Worm (Caenorhabditis elegans) whole organism, late embryonic: ENCODE data around the gene ZK177.11.

Source experiments
- F13H6.1 ChIP-seq: sonication (generic microtip); optimal IDR thresholded peaks from 2 replicates; lab custom pipeline; 2016; ENCODE audit warnings: missing genetic modification characterization, missing compliant biosample characterization
- K02D7.2 ChIP-seq: sonication (generic microtip); optimal IDR thresholded peaks from 2 replicates; lab custom pipeline; 2017; ENCODE audit warnings: mild to moderate bottlenecking, missing genetic modification characterization, missing compliant biosample characterization
- K09A11.1 ChIP-seq: sonication (generic microtip); optimal IDR thresholded peaks from 2 replicates; lab custom pipeline; 2017; ENCODE audit warnings: antibody characterized with exemption, mild to moderate bottlenecking, missing genetic modification characterization, missing compliant biosample characterization; ENCODE audit not compliant: insufficient read depth
- ahr-1 ChIP-seq: sonication (generic microtip); optimal IDR thresholded peaks from 2 replicates; lab custom pipeline; 2016; ENCODE audit warnings: missing genetic modification characterization, missing compliant biosample characterization
- ama-1 ChIP-seq: fragments of 150-350 bp; optimal IDR thresholded peaks from 2 replicates; lab custom pipeline; 2014
- ceh-2 ChIP-seq: sonication (generic microtip); optimal IDR thresholded peaks from 2 replicates; lab custom pipeline; 2016; ENCODE audit warnings: missing genotype, missing genetic modification characterization, missing compliant biosample characterization
- ceh-24 ChIP-seq: sonication (generic microtip); optimal IDR thresholded peaks from 2 replicates; lab custom pipeline; 2016; ENCODE audit warnings: mild to moderate bottlenecking, missing genetic modification characterization, missing compliant biosample characterization
- ceh-31 ChIP-seq: sonication (generic microtip); optimal IDR thresholded peaks from 2 replicates; lab custom pipeline; 2016; ENCODE audit warnings: missing genetic modification characterization, missing compliant biosample characterization
- ceh-45 ChIP-seq: fragments of 200-800 bp; sonication (Bioruptor generic); IDR thresholded peaks from 2 replicates; pipeline ENCODE4 v1.3.6; 2022; ENCODE audit warnings: missing genetic modification reagents, missing genetic modification characterization, missing compliant biosample characterization
- ceh-9 ChIP-seq: sonication (generic microtip); optimal IDR thresholded peaks from 2 replicates; lab custom pipeline; 2016; ENCODE audit warnings: mild to moderate bottlenecking, missing genetic modification characterization, inconsistent platforms, missing compliant biosample characterization
- che-1 ChIP-seq: sonication (generic microtip); optimal IDR thresholded peaks from 2 replicates; lab custom pipeline; 2016; ENCODE audit warnings: mild to moderate bottlenecking, missing genetic modification characterization, missing compliant biosample characterization
- elt-4 ChIP-seq: sonication (generic microtip); optimal IDR thresholded peaks from 2 replicates; lab custom pipeline; 2016; ENCODE audit warnings: missing genetic modification characterization, missing compliant biosample characterization
- eyg-1 ChIP-seq: sonication (generic microtip); optimal IDR thresholded peaks from 2 replicates; lab custom pipeline; 2016; ENCODE audit warnings: missing genotype, missing genetic modification characterization, missing compliant biosample characterization
- fkh-6 ChIP-seq: sonication (generic microtip); optimal IDR thresholded peaks from 2 replicates; lab custom pipeline; 2016; ENCODE audit warnings: missing genetic modification characterization, missing compliant biosample characterization
- hlh-6 ChIP-seq: sonication (generic microtip); optimal IDR thresholded peaks from 2 replicates; lab custom pipeline; 2016; ENCODE audit warnings: missing genotype, missing genetic modification characterization, missing compliant biosample characterization
- lim-6 ChIP-seq: sonication (generic microtip); optimal IDR thresholded peaks from 2 replicates; lab custom pipeline; 2016; ENCODE audit warnings: missing genetic modification characterization, missing compliant biosample characterization
- lin-11 ChIP-seq: fragments of 200-800 bp; sonication (Bioruptor generic); optimal IDR thresholded peaks from 2 replicates; lab custom pipeline; 2018; ENCODE audit warnings: mild to moderate bottlenecking, missing genetic modification characterization, missing compliant biosample characterization
- madf-2 ChIP-seq: sonication (generic microtip); optimal IDR thresholded peaks from 2 replicates; lab custom pipeline; 2017; ENCODE audit warnings: missing genetic modification characterization, missing compliant biosample characterization
- nfya-1 ChIP-seq: sonication (generic microtip); optimal IDR thresholded peaks from 2 replicates; lab custom pipeline; 2017; ENCODE audit warnings: missing genetic modification characterization, mild to moderate bottlenecking, missing compliant biosample characterization, antibody characterized with exemption, moderate library complexity
- nhr-11 ChIP-seq: fragments of 150-350 bp; optimal IDR thresholded peaks from 2 replicates; lab custom pipeline; 2014; ENCODE audit warnings: missing biosample characterization, missing genetic modification characterization
- npax-4 ChIP-seq: sonication (generic microtip); optimal IDR thresholded peaks from 2 replicates; lab custom pipeline; 2016; ENCODE audit warnings: missing genetic modification characterization, missing compliant biosample characterization
- pat-9 ChIP-seq: fragments of 200-800 bp; sonication (Bioruptor generic); optimal IDR thresholded peaks from 2 replicates; lab custom pipeline; 2018; ENCODE audit warnings: mild to moderate bottlenecking, missing genetic modification characterization, moderate library complexity, missing compliant biosample characterization
- pha-4 ChIP-seq: fragments of 150-350 bp; optimal IDR thresholded peaks from 2 replicates; lab custom pipeline; 2018; ENCODE audit warnings: missing biosample characterization, missing genetic modification reagents, missing genetic modification characterization
- pqm-1 ChIP-seq: sonication (generic microtip); optimal IDR thresholded peaks from 2 replicates; lab custom pipeline; 2016; ENCODE audit warnings: missing genetic modification characterization, missing compliant biosample characterization
- pros-1 ChIP-seq: fragments of 150-350 bp; optimal IDR thresholded peaks from 2 replicates; lab custom pipeline; 2014; ENCODE audit warnings: missing biosample characterization, missing genetic modification reagents, missing genetic modification characterization
- ref-2 ChIP-seq: sonication (generic microtip); optimal IDR thresholded peaks from 2 replicates; lab custom pipeline; 2016; ENCODE audit warnings: missing genetic modification characterization, missing compliant biosample characterization
- sdc-2 ChIP-seq: sonication (generic microtip); optimal IDR thresholded peaks from 2 replicates; lab custom pipeline; 2016; ENCODE audit warnings: missing genotype, missing genetic modification characterization, missing compliant biosample characterization
- sox-4 ChIP-seq: sonication (generic microtip); optimal IDR thresholded peaks from 2 replicates; lab custom pipeline; 2017; ENCODE audit warnings: mild to moderate bottlenecking, missing genetic modification characterization, inconsistent platforms, missing compliant biosample characterization
- syd-9 ChIP-seq: sonication (generic microtip); optimal IDR thresholded peaks from 2 replicates; lab custom pipeline; 2016; ENCODE audit warnings: mild to moderate bottlenecking, missing genetic modification characterization, moderate library complexity, missing compliant biosample characterization
- tbx-2 ChIP-seq: sonication (generic microtip); optimal IDR thresholded peaks from 2 replicates; lab custom pipeline; 2016; ENCODE audit warnings: missing genetic modification characterization, missing compliant biosample characterization
- tbx-7 ChIP-seq: sonication (generic microtip); optimal IDR thresholded peaks from 2 replicates; lab custom pipeline; 2016; ENCODE audit warnings: missing genotype, missing genetic modification characterization, missing compliant biosample characterization
- ttx-3 ChIP-seq: sonication (generic microtip); optimal IDR thresholded peaks from 2 replicates; lab custom pipeline; 2016; ENCODE audit warnings: missing genetic modification reagents, missing genetic modification characterization, missing compliant biosample characterization
- unc-3 ChIP-seq, 2 experiments: fragments of 200-800 bp in 1 of 2; sonication (Bioruptor generic) in 1 of 2; sonication (generic microtip) in 1 of 2; conservative IDR thresholded peaks in 1 of 2; optimal IDR thresholded peaks in 1 of 2; 2 replicates each; pipeline versions ENCODE4 v1.3.6 to Lab custom; 2016 to 2022; ENCODE audit warnings: missing compliant biosample characterization in 2 of 2, missing genetic modification characterization in 2 of 2, missing genetic modification reagents in 1 of 2
- unc-55 ChIP-seq: sonication (generic microtip); optimal IDR thresholded peaks from 2 replicates; lab custom pipeline; 2017; ENCODE audit warnings: missing biosample characterization, missing genetic modification reagents, missing genetic modification characterization
- unc-86 ChIP-seq: sonication (generic microtip); optimal IDR thresholded peaks from 2 replicates; lab custom pipeline; 2016; ENCODE audit warnings: missing genetic modification characterization, missing compliant biosample characterization
- ztf-16 ChIP-seq: sonication (generic microtip); optimal IDR thresholded peaks from 2 replicates; lab custom pipeline; 2017; ENCODE audit warnings: missing genetic modification characterization, missing compliant biosample characterization

Gene ZK177.11

DNA sequence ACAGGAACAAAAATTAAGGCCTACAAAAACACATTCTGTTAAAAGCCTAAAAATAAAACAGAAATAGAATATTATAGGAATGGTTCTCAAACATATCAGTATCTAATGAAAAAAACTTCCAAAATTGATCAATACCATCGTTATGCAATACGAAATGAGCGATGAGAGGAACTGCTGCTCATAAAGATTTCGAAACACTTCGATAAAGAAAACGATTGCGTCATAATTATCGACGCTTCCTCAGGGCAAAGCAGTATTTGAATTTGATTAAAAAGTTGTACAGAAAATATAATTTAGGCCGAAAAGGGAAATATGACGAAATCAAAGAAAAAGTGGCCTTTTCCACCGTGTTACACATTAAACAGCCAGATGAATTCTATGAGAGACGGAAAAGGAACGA lies 4.7 kb upstream of the ZK177.11 start:
- TF ChIP-seq pros-1 (tag; lab: Kevin White, UChicago) (no peak), syd-9 (no peak), tbx-7 (tag; lab: Kevin White, UChicago) (no peak), nhr-11 (tag; lab: Kevin White, UChicago) (no peak), fkh-6 (no peak), sdc-2 (no peak), ceh-24 (no peak), pqm-1 (no peak), elt-4 (tag; lab: Kevin White, UChicago) (no peak), ztf-16 (no peak), lin-11 (tag; lab: Kevin White, UChicago) (no peak), nfya-1 (no peak)

DNA sequence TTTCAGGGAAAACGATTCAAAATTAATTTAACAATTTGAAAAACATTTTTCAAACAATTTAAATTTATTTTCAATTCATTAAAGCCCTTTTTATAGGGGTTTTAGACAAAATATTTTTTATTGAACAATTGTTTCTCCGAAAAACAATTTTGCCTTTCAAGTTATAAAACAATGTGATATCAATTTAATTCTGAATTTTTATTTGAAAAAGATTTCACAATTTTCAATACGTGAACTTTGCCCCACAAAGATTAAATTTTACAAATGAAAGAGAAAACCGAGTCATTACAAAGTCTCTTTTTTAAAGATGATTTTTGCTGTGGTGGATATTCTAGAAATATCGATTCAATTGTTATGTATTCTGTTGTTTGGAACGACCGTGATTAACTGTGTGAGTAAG lies 3.8 kb upstream of the ZK177.11 start, which contains the start of gene ZK177.2:
Gene ZK177.2, plus strand, starts transcription at position 301 of the 400 bp plus-strand sequence.
- TF ChIP-seq unc-86 (tag; lab: Kevin White, UChicago) (no peak), eyg-1 (tag; lab: Kevin White, UChicago) (no peak), hlh-6 (tag; lab: Kevin White, UChicago) (no peak), K09A11.1 (tag; lab: Kevin White, UChicago) (no peak), madf-2 (tag; lab: Kevin White, UChicago) (no peak), ttx-3 (tag; lab: Kevin White, UChicago) (no peak), sdc-2 (no peak), pha-4 (tag; lab: Kevin White, UChicago) (no peak), K02D7.2 (tag; lab: Kevin White, UChicago) (no peak), tbx-2 (tag; lab: Kevin White, UChicago) (no peak), ztf-16 (no peak), npax-4 (tag; lab: Kevin White, UChicago) (no peak), unc-55 (GFP tag; lab: Kevin White, UChicago) (no peak), ceh-9 (tag; lab: Kevin White, UChicago) (no peak), ref-2 (tag; lab: Kevin White, UChicago) (no peak), sox-4 (tag; lab: Kevin White, UChicago) (no peak), lim-6 (no peak)

DNA sequence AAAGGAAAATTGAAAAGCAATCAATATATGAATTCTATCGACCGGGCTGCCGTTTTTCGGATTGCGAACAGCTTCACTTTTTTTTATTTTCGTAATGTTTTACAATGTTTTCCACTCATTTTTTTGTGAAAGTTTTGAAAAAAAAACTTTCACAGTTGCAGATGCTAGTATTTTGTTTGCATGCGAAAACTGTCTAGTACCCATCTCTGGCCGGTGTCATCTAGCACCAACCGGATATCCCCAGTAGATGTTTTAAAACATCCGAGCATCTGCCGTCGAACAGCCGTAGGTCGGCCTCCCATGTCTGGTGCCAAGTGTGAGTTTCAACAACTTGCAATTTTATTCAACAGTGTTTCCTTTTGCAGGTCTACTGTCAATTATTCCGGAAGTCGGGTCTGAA lies 1.3 kb upstream of the ZK177.11 start, which contains the start of gene ZK177.12:
Gene ZK177.12, plus strand, starts transcription at position 301 of the 400 bp plus-strand sequence.
- no peak for TF ChIP-seq che-1 (tag; lab: Kevin White, UChicago)
- no peak for TF ChIP-seq F13H6.1 (tag; lab: Kevin White, UChicago)
- no peak for TF ChIP-seq madf-2 (tag; lab: Kevin White, UChicago)
- TF ChIP-seq pat-9 (tag; lab: Kevin White, UChicago), result no peak
- TF ChIP-seq ceh-2 (tag; lab: Kevin White, UChicago), result no peak
- no peak for TF ChIP-seq ceh-45 (GFP tag; lab: Robert Waterston, UW)
- TF ChIP-seq ceh-31 (tag; lab: Kevin White, UChicago), result no peak
- no peak for TF ChIP-seq elt-4 (tag; lab: Kevin White, UChicago)
- TF ChIP-seq pha-4 (tag; lab: Kevin White, UChicago), result no peak
- TF ChIP-seq fkh-6, result no peak
- TF ChIP-seq ref-2 (tag; lab: Kevin White, UChicago), result no peak
- no peak for TF ChIP-seq ahr-1 (tag; lab: Kevin White, UChicago)
- TF ChIP-seq npax-4 (tag; lab: Kevin White, UChicago), result no peak

DNA sequence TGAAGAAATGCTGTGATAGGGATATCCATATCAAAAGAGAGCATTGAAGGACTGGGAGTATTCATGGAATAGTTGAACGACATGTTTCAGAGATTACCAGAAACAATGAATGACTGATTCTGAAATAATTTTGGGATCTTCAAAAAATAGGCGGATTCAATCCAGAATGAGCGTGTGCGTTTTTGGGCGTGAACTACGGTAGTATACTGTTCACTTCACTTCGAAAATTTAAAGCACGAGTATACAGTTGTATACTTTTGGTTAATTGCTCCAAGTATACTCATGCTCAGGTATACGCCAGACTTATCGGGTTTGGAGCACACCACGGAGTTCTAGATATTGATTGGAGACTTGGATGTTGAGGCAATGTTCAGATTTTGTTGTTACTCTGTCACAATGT lies 2.6 kb downstream of the ZK177.11 start, which contains the start of gene tbx-35:
Gene tbx-35, minus strand, starts transcription at position 101 of the 400 bp plus-strand sequence.
- no peak for TF ChIP-seq ama-1 (lab: Kevin White, UChicago)

DNA sequence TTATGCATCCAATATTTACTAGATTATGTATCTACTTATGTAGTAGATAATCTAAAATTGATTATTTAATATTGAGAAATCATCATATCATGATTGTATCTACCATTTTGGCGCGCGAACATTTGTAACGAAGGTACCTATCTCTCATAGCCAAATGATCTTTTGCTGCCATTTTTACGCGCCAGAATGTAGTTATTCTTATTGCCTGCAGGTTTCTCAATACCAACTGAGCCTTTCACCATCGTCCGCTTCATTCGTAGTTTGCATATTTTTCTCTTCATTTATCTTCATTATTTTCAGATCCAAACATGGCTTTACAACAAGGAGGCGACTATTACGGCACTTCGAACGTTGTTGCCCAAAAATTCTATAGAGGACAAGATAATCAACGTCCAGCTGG lies 5.1 kb downstream of the ZK177.11 start, which contains the start of gene ZK177.1:
Gene ZK177.1, plus strand, starts transcription at position 301 of the 400 bp plus-strand sequence.
- TF ChIP-seq pat-9 (tag; lab: Kevin White, UChicago), result no peak
- no peak for TF ChIP-seq che-1 (tag; lab: Kevin White, UChicago)
- TF ChIP-seq lin-11 (tag; lab: Kevin White, UChicago), result no peak
- no peak for TF ChIP-seq unc-3 (GFP tag; conservative IDR thresholded peaks at IDR 0.05; lab: Robert Waterston, UW)
- no peak for TF ChIP-seq unc-3 (tag; optimal IDR thresholded peaks at IDR 0.05; lab: Kevin White, UChicago)
